Worm (Caenorhabditis elegans) whole organism, late embryonic: ENCODE results near the gene ZC412.5.

Source experiments
- C08G9.2 ChIP-seq: sonication (generic microtip); optimal IDR thresholded peaks from 2 replicates; lab custom pipeline; 2016; ENCODE audit warnings: mild to moderate bottlenecking, missing genetic modification characterization, moderate library complexity, missing compliant biosample characterization
- F13H6.1 ChIP-seq: sonication (generic microtip); optimal IDR thresholded peaks from 2 replicates; lab custom pipeline; 2016; ENCODE audit warnings: missing genetic modification characterization, missing compliant biosample characterization
- K02D7.2 ChIP-seq: sonication (generic microtip); optimal IDR thresholded peaks from 2 replicates; lab custom pipeline; 2017; ENCODE audit warnings: mild to moderate bottlenecking, missing genetic modification characterization, missing compliant biosample characterization
- ama-1 ChIP-seq: fragments of 150-350 bp; optimal IDR thresholded peaks from 2 replicates; lab custom pipeline; 2014
- ceh-18 ChIP-seq: sonication (generic microtip); optimal IDR thresholded peaks from 2 replicates; lab custom pipeline; 2016; ENCODE audit warnings: missing genetic modification characterization, missing compliant biosample characterization
- ceh-2 ChIP-seq: sonication (generic microtip); optimal IDR thresholded peaks from 2 replicates; lab custom pipeline; 2016; ENCODE audit warnings: missing genotype, missing genetic modification characterization, missing compliant biosample characterization
- ceh-22 ChIP-seq: sonication (generic microtip); optimal IDR thresholded peaks from 2 replicates; lab custom pipeline; 2017; ENCODE audit warnings: missing biosample characterization, missing genetic modification characterization
- ceh-24 ChIP-seq: sonication (generic microtip); optimal IDR thresholded peaks from 2 replicates; lab custom pipeline; 2016; ENCODE audit warnings: mild to moderate bottlenecking, missing genetic modification characterization, missing compliant biosample characterization
- ceh-30 ChIP-seq: fragments of 150-350 bp; optimal IDR thresholded peaks from 2 replicates; lab custom pipeline; 2014; ENCODE audit warnings: missing biosample characterization, missing genetic modification characterization
- ceh-31 ChIP-seq: sonication (generic microtip); optimal IDR thresholded peaks from 2 replicates; lab custom pipeline; 2016; ENCODE audit warnings: missing genetic modification characterization, missing compliant biosample characterization
- ceh-34 ChIP-seq: sonication (generic microtip); optimal IDR thresholded peaks from 2 replicates; lab custom pipeline; 2016; ENCODE audit warnings: mild to moderate bottlenecking, missing genetic modification characterization, missing compliant biosample characterization
- dmd-4 ChIP-seq: sonication (generic microtip); optimal IDR thresholded peaks from 2 replicates; lab custom pipeline; 2016; ENCODE audit warnings: borderline replicate concordance, missing genetic modification characterization, missing compliant biosample characterization
- elt-2 ChIP-seq: sonication (generic microtip); optimal IDR thresholded peaks from 2 replicates; lab custom pipeline; 2016; ENCODE audit warnings: missing genetic modification reagents, missing genetic modification characterization, missing compliant biosample characterization
- ets-4 ChIP-seq: sonication (generic microtip); optimal IDR thresholded peaks from 2 replicates; lab custom pipeline; 2016; ENCODE audit warnings: missing genetic modification characterization, missing compliant biosample characterization
- fax-1 ChIP-seq: sonication (generic microtip); optimal IDR thresholded peaks from 2 replicates; lab custom pipeline; 2016; ENCODE audit warnings: missing genotype, missing genetic modification characterization, missing compliant biosample characterization
- hlh-13 ChIP-seq: fragments of 200-800 bp; sonication (Bioruptor generic); optimal IDR thresholded peaks from 2 replicates; lab custom pipeline; 2018; ENCODE audit warnings: mild to moderate bottlenecking, missing genetic modification characterization, missing compliant biosample characterization
- hlh-30 ChIP-seq: sonication (generic microtip); optimal IDR thresholded peaks from 2 replicates; lab custom pipeline; 2017; ENCODE audit warnings: antibody characterized with exemption, missing genetic modification characterization, missing compliant biosample characterization; ENCODE audit not compliant: insufficient read depth
- hlh-6 ChIP-seq: sonication (generic microtip); optimal IDR thresholded peaks from 2 replicates; lab custom pipeline; 2016; ENCODE audit warnings: missing genotype, missing genetic modification characterization, missing compliant biosample characterization
- mec-3 ChIP-seq: sonication (generic microtip); optimal IDR thresholded peaks from 2 replicates; lab custom pipeline; 2016; ENCODE audit warnings: borderline replicate concordance, missing genetic modification characterization, missing compliant biosample characterization
- nfya-1 ChIP-seq: sonication (generic microtip); optimal IDR thresholded peaks from 2 replicates; lab custom pipeline; 2017; ENCODE audit warnings: missing genetic modification characterization, mild to moderate bottlenecking, missing compliant biosample characterization, antibody characterized with exemption, moderate library complexity
- nhr-232 ChIP-seq: sonication (generic microtip); optimal IDR thresholded peaks from 2 replicates; lab custom pipeline; 2016; ENCODE audit warnings: missing genetic modification characterization, missing compliant biosample characterization
- npax-4 ChIP-seq: sonication (generic microtip); optimal IDR thresholded peaks from 2 replicates; lab custom pipeline; 2016; ENCODE audit warnings: missing genetic modification characterization, missing compliant biosample characterization
- pat-9 ChIP-seq: fragments of 200-800 bp; sonication (Bioruptor generic); optimal IDR thresholded peaks from 2 replicates; lab custom pipeline; 2018; ENCODE audit warnings: mild to moderate bottlenecking, missing genetic modification characterization, moderate library complexity, missing compliant biosample characterization
- pha-2 ChIP-seq: sonication (generic microtip); optimal IDR thresholded peaks from 2 replicates; lab custom pipeline; 2017; ENCODE audit warnings: mild to moderate bottlenecking, missing genetic modification characterization, missing compliant biosample characterization
- pha-4 ChIP-seq: fragments of 150-350 bp; optimal IDR thresholded peaks from 2 replicates; lab custom pipeline; 2018; ENCODE audit warnings: missing biosample characterization, missing genetic modification reagents, missing genetic modification characterization
- ref-2 ChIP-seq: sonication (generic microtip); optimal IDR thresholded peaks from 2 replicates; lab custom pipeline; 2016; ENCODE audit warnings: missing genetic modification characterization, missing compliant biosample characterization
- sdc-2 ChIP-seq: sonication (generic microtip); optimal IDR thresholded peaks from 2 replicates; lab custom pipeline; 2016; ENCODE audit warnings: missing genotype, missing genetic modification characterization, missing compliant biosample characterization
- sox-2 ChIP-seq: fragments of 200-800 bp; sonication (Bioruptor generic); IDR thresholded peaks from 2 replicates; pipeline ENCODE4 v1.3.6; 2022; ENCODE audit warnings: missing genetic modification reagents, missing genetic modification characterization, missing compliant biosample characterization
- tbx-2 ChIP-seq: sonication (generic microtip); optimal IDR thresholded peaks from 2 replicates; lab custom pipeline; 2016; ENCODE audit warnings: missing genetic modification characterization, missing compliant biosample characterization
- ttx-3 ChIP-seq: sonication (generic microtip); optimal IDR thresholded peaks from 2 replicates; lab custom pipeline; 2016; ENCODE audit warnings: missing genetic modification reagents, missing genetic modification characterization, missing compliant biosample characterization
- unc-3 ChIP-seq, 2 experiments: fragments of 200-800 bp in 1 of 2; sonication (Bioruptor generic) in 1 of 2; sonication (generic microtip) in 1 of 2; conservative IDR thresholded peaks in 1 of 2; optimal IDR thresholded peaks in 1 of 2; 2 replicates each; pipeline versions ENCODE4 v1.3.6 to Lab custom; 2016 to 2022; ENCODE audit warnings: missing compliant biosample characterization in 2 of 2, missing genetic modification characterization in 2 of 2, missing genetic modification reagents in 1 of 2
- unc-42 ChIP-seq: sonication (generic microtip); optimal IDR thresholded peaks from 2 replicates; lab custom pipeline; 2016; ENCODE audit warnings: missing genotype, missing genetic modification characterization, missing compliant biosample characterization
- unc-55 ChIP-seq: sonication (generic microtip); optimal IDR thresholded peaks from 2 replicates; lab custom pipeline; 2017; ENCODE audit warnings: missing biosample characterization, missing genetic modification reagents, missing genetic modification characterization
- zip-5 ChIP-seq: sonication (generic microtip); optimal IDR thresholded peaks from 2 replicates; lab custom pipeline; 2016; ENCODE audit warnings: missing genetic modification characterization, missing compliant biosample characterization

The ZC412.5 gene

ce11 chrV:14832789-14833187 is 42.5 kb downstream of the ZC412.5 start:
- TF ChIP-seq sdc-2 (tag; lab: Kevin White, UChicago) (no peak), pat-9 (no peak), mec-3 (no peak), ceh-18 (tag; lab: Kevin White, UChicago) (no peak), ama-1 (lab: Kevin White, UChicago) (no peak), C08G9.2 (no peak), pha-4 (tag; lab: Kevin White, UChicago) (no peak), ttx-3 (tag; lab: Kevin White, UChicago) (no peak), unc-3 (GFP tag; conservative IDR thresholded peaks at IDR 0.05; lab: Robert Waterston, UW) (no peak), unc-3 (tag; optimal IDR thresholded peaks at IDR 0.05; lab: Kevin White, UChicago) (no peak), F13H6.1 (tag; lab: Kevin White, UChicago) (no peak), K02D7.2 (no peak), hlh-13 (GFP tag; lab: Kevin White, UChicago) (no peak), nfya-1 (tag; lab: Kevin White, UChicago) (no peak), ceh-22 (tag; lab: Kevin White, UChicago) (no peak), ceh-30 (tag; lab: Kevin White, UChicago) (no peak), sox-2 (no peak), ets-4 (tag; lab: Kevin White, UChicago) (no peak), ref-2 (tag; lab: Kevin White, UChicago) (no peak), ceh-34 (tag; lab: Kevin White, UChicago) (no peak), ceh-24 (tag; lab: Kevin White, UChicago) (no peak)
- TF ChIP-seq, all 69 proteins: peak for 0

ce11 chrV:14832121-14832788 is 43.0 kb downstream of the ZC412.5 start:
- TF ChIP-seq unc-42 (peak; percentile 62), ceh-31 (tag; lab: Kevin White, UChicago) (peak; percentile 22), nhr-232 (tag; lab: Kevin White, UChicago) (no peak)

- TF ChIP-seq unc-55 (GFP tag; lab: Kevin White, UChicago) (peak; percentile 45), dmd-4 (tag; lab: Kevin White, UChicago) (no peak), hlh-30 (peak; percentile 62), unc-3 (GFP tag; conservative IDR thresholded peaks at IDR 0.05; lab: Robert Waterston, UW) (no peak), unc-3 (tag; optimal IDR thresholded peaks at IDR 0.05; lab: Kevin White, UChicago) (no peak)
These were observed 43.7 kb downstream of the ZC412.5 start for ce11 chrV:14831460-14832120.

- TF ChIP-seq tbx-2 (tag; lab: Kevin White, UChicago) (peak; percentile 27), fax-1 (tag; lab: Kevin White, UChicago) (no peak), ceh-31 (tag; lab: Kevin White, UChicago) (peak; percentile 10), ceh-2 (no peak), ceh-34 (tag; lab: Kevin White, UChicago) (peak; percentile 6), sdc-2 (tag; lab: Kevin White, UChicago) (no peak), zip-5 (tag; lab: Kevin White, UChicago) (no peak), ref-2 (tag; lab: Kevin White, UChicago) (peak; percentile 28), pha-2 (no peak), npax-4 (tag; lab: Kevin White, UChicago) (no peak), ceh-24 (tag; lab: Kevin White, UChicago) (no peak), K02D7.2 (no peak), elt-2 (tag; lab: Kevin White, UChicago) (peak; percentile 86), hlh-6 (tag; lab: Kevin White, UChicago) (no peak), pha-4 (tag; lab: Kevin White, UChicago) (no peak)
These were observed 44.8 kb downstream of the ZC412.5 start for ce11 chrV:14830267-14831175.
